Fruit fly (Drosophila melanogaster) whole organism, embryonic: ENCODE results near the gene Eig71Ej.
A peak's percentile ranks its signal among the peaks of the same experiment; 100 is the strongest.

Experiments
- BEAF-32 ChIP-seq: fragments of 200-800 bp; sonication (Bioruptor generic); optimal IDR thresholded peaks from 3 replicates; lab custom pipeline; 2017; ENCODE audit warnings: missing biosample characterization, missing genetic modification characterization, mild to moderate bottlenecking, moderate library complexity, missing genetic modification reagents
- Bdp1 ChIP-seq: fragments of 200-800 bp; sonication (Bioruptor generic); optimal IDR thresholded peaks from 3 replicates; lab custom pipeline; 2016; ENCODE audit warnings: missing biosample characterization, missing genetic modification characterization
- CG10209 ChIP-seq: fragments of 200-800 bp; sonication (Bioruptor generic); optimal IDR thresholded peaks from 3 replicates; lab custom pipeline; 2017; ENCODE audit warnings: missing biosample characterization, mild to moderate bottlenecking, missing genetic modification characterization, missing genetic modification reagents
- CG10462 ChIP-seq: fragments of 200-800 bp; sonication (Bioruptor generic); optimal IDR thresholded peaks from 2 replicates; lab custom pipeline; 2016; ENCODE audit warnings: missing biosample characterization, missing genetic modification characterization
- CG11456 ChIP-seq: fragments of 200-800 bp; sonication (Bioruptor generic); IDR thresholded peaks from 3 replicates; pipeline ENCODE4 v1.3.6; 2022; ENCODE audit warnings: missing biosample characterization, missing genetic modification characterization
- CG12219 ChIP-seq: fragments of 200-800 bp; sonication (Bioruptor generic); optimal IDR thresholded peaks from 3 replicates; lab custom pipeline; 2018; ENCODE audit warnings: missing biosample characterization, mild to moderate bottlenecking, missing genetic modification characterization
- CG13424 ChIP-seq: fragments of 200-800 bp; sonication (Bioruptor generic); optimal IDR thresholded peaks from 2 replicates; lab custom pipeline; 2019; ENCODE audit warnings: missing biosample characterization, mild to moderate bottlenecking, missing genetic modification characterization, moderate library complexity
- CG16813 ChIP-seq: fragments of 200-800 bp; sonication (Bioruptor generic); IDR thresholded peaks from 3 replicates; pipeline ENCODE4 v1.3.6; 2022; ENCODE audit warnings: missing biosample characterization, missing genetic modification characterization; ENCODE audit not compliant: partially characterized antibody
- CG18619 ChIP-seq: fragments of 200-800 bp; sonication (Bioruptor generic); optimal IDR thresholded peaks from 3 replicates; lab custom pipeline; 2017; ENCODE audit warnings: missing biosample characterization, mild to moderate bottlenecking, missing genetic modification characterization
- CG2120 ChIP-seq: fragments of 200-800 bp; sonication (Bioruptor generic); optimal IDR thresholded peaks from 3 replicates; lab custom pipeline; 2016; ENCODE audit warnings: missing biosample characterization, missing genetic modification characterization
- CG2678 ChIP-seq: fragments of 200-800 bp; sonication (Bioruptor generic); optimal IDR thresholded peaks from 3 replicates; lab custom pipeline; 2019; ENCODE audit warnings: missing biosample characterization, mild to moderate bottlenecking, missing genetic modification characterization, moderate library complexity
- CG30403 ChIP-seq: fragments of 200-800 bp; sonication (Bioruptor generic); optimal IDR thresholded peaks from 3 replicates; lab custom pipeline; 2016; ENCODE audit warnings: missing biosample characterization, missing genetic modification characterization
- CG31224 ChIP-seq: fragments of 200-800 bp; sonication (Bioruptor generic); IDR thresholded peaks from 2 replicates; pipeline ENCODE4 v1.3.6; 2022; ENCODE audit warnings: missing biosample characterization, missing genetic modification characterization
- CG3838 ChIP-seq: fragments of 200-800 bp; sonication (Bioruptor generic); optimal IDR thresholded peaks from 3 replicates; lab custom pipeline; 2016; ENCODE audit warnings: missing biosample characterization, missing genetic modification characterization
- CG4707 ChIP-seq: fragments of 200-800 bp; sonication (Bioruptor generic); optimal IDR thresholded peaks from 2 replicates; lab custom pipeline; 2018; ENCODE audit warnings: missing biosample characterization, mild to moderate bottlenecking, missing genetic modification characterization, moderate library complexity
- CG5180 ChIP-seq: fragments of 200-800 bp; sonication (Bioruptor generic); optimal IDR thresholded peaks from 3 replicates; lab custom pipeline; 2017; ENCODE audit warnings: missing biosample characterization, missing genetic modification characterization, mild to moderate bottlenecking, moderate library complexity, missing genetic modification reagents
- CG6854 ChIP-seq: fragments of 200-800 bp; sonication (Bioruptor generic); optimal IDR thresholded peaks from 3 replicates; lab custom pipeline; 2017; ENCODE audit warnings: missing biosample characterization, mild to moderate bottlenecking, missing genetic modification characterization
- CG8388 ChIP-seq: fragments of 200-800 bp; sonication (Bioruptor generic); optimal IDR thresholded peaks from 2 replicates; lab custom pipeline; 2019; ENCODE audit warnings: missing biosample characterization, mild to moderate bottlenecking, missing genetic modification characterization, moderate library complexity
- CG9797 ChIP-seq: fragments of 200-800 bp; sonication (Bioruptor generic); optimal IDR thresholded peaks from 3 replicates; lab custom pipeline; 2018; ENCODE audit warnings: missing biosample characterization, mild to moderate bottlenecking, missing genetic modification characterization
- CG9817 ChIP-seq: fragments of 200-800 bp; sonication (Bioruptor generic); optimal IDR thresholded peaks from 2 replicates; lab custom pipeline; 2018; ENCODE audit warnings: missing biosample characterization, mild to moderate bottlenecking, missing genetic modification characterization, moderate library complexity
- CTCF ChIP-seq: fragments of 200-800 bp; sonication (Bioruptor generic); optimal IDR thresholded peaks from 2 replicates; lab custom pipeline; 2017; ENCODE audit warnings: missing biosample characterization, mild to moderate bottlenecking, missing genetic modification characterization, moderate library complexity
- D ChIP-seq, 2 experiments: fragments of 200-800 bp in 1 of 2; fragments of >200 bp in 1 of 2; sonication (Bioruptor generic) in 1 of 2; optimal IDR thresholded peaks; 2 replicates in 1 of 2; 3 replicates in 1 of 2; lab custom pipeline; 2017; ENCODE audit warnings: mild to moderate bottlenecking in 1 of 2, missing biosample characterization in 1 of 2, missing genetic modification characterization in 1 of 2, missing genetic modification reagents in 1 of 2
- D19A ChIP-seq: fragments of 200-800 bp; optimal IDR thresholded peaks from 3 replicates; lab custom pipeline; 2019; ENCODE audit warnings: missing biosample characterization, mild to moderate bottlenecking, missing genetic modification characterization, moderate library complexity
- Dbx ChIP-seq: fragments of 200-800 bp; sonication (Bioruptor generic); IDR thresholded peaks from 3 replicates; pipeline ENCODE4 v1.3.6; 2022; ENCODE audit warnings: missing biosample characterization, missing genetic modification characterization
- Gsc ChIP-seq: fragments of 200-800 bp; sonication (Bioruptor generic); IDR thresholded peaks from 2 replicates; pipeline ENCODE4 v1.3.6; 2022; ENCODE audit warnings: missing biosample characterization, missing genetic modification characterization
- Jarid2 ChIP-seq: fragments of 200-800 bp; sonication (Bioruptor generic); optimal IDR thresholded peaks from 3 replicates; lab custom pipeline; 2017; ENCODE audit warnings: mild to moderate bottlenecking, missing biosample characterization, missing genetic modification reagents, missing genetic modification characterization
- Max ChIP-seq: fragments of 200-800 bp; sonication (Bioruptor generic); optimal IDR thresholded peaks from 2 replicates; lab custom pipeline; 2016; ENCODE audit warnings: missing biosample characterization, mild to moderate bottlenecking, missing genetic modification characterization
- Mes4 ChIP-seq: fragments of 200-800 bp; sonication (Bioruptor generic); optimal IDR thresholded peaks from 2 replicates; lab custom pipeline; 2016; ENCODE audit warnings: missing biosample characterization, missing genetic modification characterization
- NC2α ChIP-seq: fragments of 200-800 bp; sonication (Bioruptor generic); optimal IDR thresholded peaks from 2 replicates; lab custom pipeline; 2016; ENCODE audit warnings: missing biosample characterization, missing genetic modification characterization
- Nf-YC ChIP-seq: fragments of 200-800 bp; optimal IDR thresholded peaks from 3 replicates; lab custom pipeline; 2019; ENCODE audit warnings: missing biosample characterization, mild to moderate bottlenecking, missing genetic modification characterization, moderate library complexity
- Six4 ChIP-seq: fragments of 200-800 bp; sonication (Bioruptor generic); optimal IDR thresholded peaks from 2 replicates; lab custom pipeline; 2016; ENCODE audit warnings: missing biosample characterization, missing genetic modification characterization
- ac ChIP-seq: fragments of 200-800 bp; sonication (Bioruptor generic); optimal IDR thresholded peaks from 3 replicates; lab custom pipeline; 2017; ENCODE audit warnings: missing biosample characterization, mild to moderate bottlenecking, missing genetic modification characterization
- aop ChIP-seq: fragments of 200-800 bp; sonication (Bioruptor generic); IDR thresholded peaks from 2 replicates; pipeline ENCODE4 v1.3.6; 2022; ENCODE audit warnings: missing biosample characterization, missing genetic modification characterization
- crol ChIP-seq: fragments of 200-800 bp; sonication (Bioruptor generic); IDR thresholded peaks from 2 replicates; pipeline ENCODE4 v1.3.6; 2022; ENCODE audit warnings: missing biosample characterization, missing genetic modification characterization
- danr ChIP-seq: fragments of 200-800 bp; sonication (Bioruptor generic); IDR thresholded peaks from 2 replicates; pipeline ENCODE4 v1.3.6; 2022; ENCODE audit warnings: missing biosample characterization, missing genetic modification characterization
- dati ChIP-seq: fragments of 200-800 bp; sonication (Bioruptor generic); IDR thresholded peaks from 2 replicates; pipeline ENCODE4 v1.3.6; 2022; ENCODE audit warnings: missing biosample characterization, missing genetic modification characterization
- disco-r ChIP-seq: fragments of 200-800 bp; sonication (Bioruptor generic); optimal IDR thresholded peaks from 2 replicates; lab custom pipeline; 2016; ENCODE audit warnings: missing biosample characterization, missing genetic modification characterization
- dm ChIP-seq: fragments of 200-800 bp; sonication (Bioruptor generic); optimal IDR thresholded peaks from 3 replicates; lab custom pipeline; 2016; ENCODE audit warnings: missing biosample characterization, missing genetic modification characterization
- en ChIP-seq: fragments of 200-800 bp; sonication (Bioruptor generic); optimal IDR thresholded peaks from 2 replicates; lab custom pipeline; 2016; ENCODE audit warnings: missing biosample characterization, missing genetic modification characterization
- eve ChIP-seq, 2 experiments: fragments of >200 bp; optimal IDR thresholded peaks; 2 replicates each; lab custom pipeline; 2017; ENCODE audit warnings: missing biosample characterization in 2 of 2, missing genetic modification characterization in 2 of 2
- grn ChIP-seq: fragments of 200-800 bp; sonication (Bioruptor generic); optimal IDR thresholded peaks from 3 replicates; lab custom pipeline; 2017; ENCODE audit warnings: missing biosample characterization, missing genetic modification characterization
- jumu ChIP-seq: fragments of 200-800 bp; sonication (Bioruptor generic); optimal IDR thresholded peaks from 3 replicates; lab custom pipeline; 2016; ENCODE audit warnings: missing biosample characterization, missing genetic modification characterization
- klu ChIP-seq: fragments of 200-800 bp; sonication (Bioruptor generic); IDR thresholded peaks from 2 replicates; pipeline ENCODE4 v1.3.6; 2022; ENCODE audit warnings: missing biosample characterization, missing genetic modification characterization
- kni ChIP-seq: fragments of 200-800 bp; sonication (Bioruptor generic); optimal IDR thresholded peaks from 3 replicates; lab custom pipeline; 2017; ENCODE audit warnings: mild to moderate bottlenecking, missing biosample characterization, missing genetic modification reagents, missing genetic modification characterization
- lab ChIP-seq: fragments of 200-800 bp; sonication (Bioruptor generic); optimal IDR thresholded peaks from 3 replicates; lab custom pipeline; 2017; ENCODE audit warnings: missing biosample characterization, missing genetic modification characterization, mild to moderate bottlenecking, moderate library complexity, missing genetic modification reagents
- slbo ChIP-seq: fragments of 200-800 bp; sonication (Bioruptor generic); IDR thresholded peaks from 2 replicates; pipeline ENCODE4 v1.3.6; 2022; ENCODE audit warnings: missing biosample characterization, missing genetic modification characterization
- tio ChIP-seq: fragments of 200-800 bp; sonication (Bioruptor generic); optimal IDR thresholded peaks from 2 replicates; lab custom pipeline; 2017; ENCODE audit warnings: missing biosample characterization, missing genetic modification characterization, inconsistent platforms
- tna ChIP-seq: fragments of 200-800 bp; sonication (Bioruptor generic); IDR thresholded peaks from 2 replicates; pipeline ENCODE4 v1.3.6; 2022; ENCODE audit warnings: missing biosample characterization, missing genetic modification characterization; ENCODE audit not compliant: partially characterized antibody
- unpg ChIP-seq: fragments of 200-800 bp; sonication (Bioruptor generic); optimal IDR thresholded peaks from 3 replicates; lab custom pipeline; 2018; ENCODE audit warnings: missing biosample characterization, mild to moderate bottlenecking, missing genetic modification characterization, moderate library complexity

Gene Eig71Ej

dm6 chr3L:15625676-15626414 lies 35.0 kb downstream of the Eig71Ej start (continued):
- TF ChIP-seq klu (no peak; the same call in 1 of the 2 replicates), danr (peak; percentile 52; the same call in 1 of the 2 replicates), CG18619 (GFP tag; lab: Kevin White, UChicago) (peak; percentile 87), Dbx (GFP tag; lab: Robert Waterston, UW) (peak; percentile 71; the same call in 2 of the 3 replicates), jumu (GFP tag; lab: Kevin White, UChicago) (peak; percentile 33), tna (no peak), CG11456 (GFP tag; lab: Robert Waterston, UW) (no peak; the same call in 2 of the 3 replicates), Max (GFP tag; lab: Kevin White, UChicago) (peak; percentile 73), CG5180 (GFP tag; lab: Kevin White, UChicago) (peak; percentile 82), Jarid2 (peak; percentile 56), CG6854 (peak; percentile 81), lab (peak; percentile 90), CTCF (GFP tag; lab: Kevin White, UChicago) (peak; percentile 42), en (GFP tag; lab: Kevin White, UChicago) (no peak), kni (peak; percentile 80), grn (GFP tag; lab: Kevin White, UChicago) (peak; percentile 6), Mes4 (GFP tag; lab: Kevin White, UChicago) (no peak), CG8388 (peak; percentile 93), dati (GFP tag; lab: Robert Waterston, UW) (no peak), CG2120 (peak; percentile 84), CG3838 (GFP tag; lab: Kevin White, UChicago) (peak; percentile 91), CG9817 (tag; lab: Kevin White, UChicago) (peak; percentile 90), CG13424 (tag; lab: Kevin White, UChicago) (peak; percentile 94), CG31224 (peak; percentile 80), D19A (tag; lab: Kevin White, UChicago) (peak; percentile 92), NC2α (GFP tag; lab: Kevin White, UChicago) (no peak), CG10462 (GFP tag; lab: Kevin White, UChicago) (peak; percentile 78), dm (no peak), ac (GFP tag; lab: Kevin White, UChicago) (no peak), CG12219 (GFP tag; lab: Kevin White, UChicago) (peak; percentile 67), Nf-YC (tag; lab: Kevin White, UChicago) (peak; percentile 72), Bdp1 (GFP tag; lab: Kevin White, UChicago) (no peak), CG30403 (GFP tag; lab: Kevin White, UChicago) (peak; percentile 95), tio (GFP tag; lab: Kevin White, UChicago) (peak; percentile 91), CG10209 (GFP tag; lab: Kevin White, UChicago) (peak; percentile 92), unpg (GFP tag; lab: Kevin White, UChicago) (peak; percentile 94), disco-r (GFP tag; lab: Kevin White, UChicago) (no peak), eve (GFP tag; optimal IDR thresholded peaks at IDR 0.05; lab: Kevin White, UChicago) (peak in 1 of 2 experiments; percentile 92), Gsc (no peak), slbo (GFP tag; lab: Robert Waterston, UW) (peak; percentile 87), CG4707 (GFP tag; lab: Kevin White, UChicago) (peak; percentile 24), CG16813 (no peak), CG2678 (peak; percentile 97), CG9797 (peak; percentile 11), Six4 (GFP tag; lab: Kevin White, UChicago) (peak; percentile 83), aop (peak; percentile 28; the same call in 1 of the 2 replicates), crol (GFP tag; lab: Robert Waterston, UW) (no peak; the same call in 1 of the 2 replicates), BEAF-32 (GFP tag; lab: Kevin White, UChicago) (no peak), D (optimal IDR thresholded peaks at IDR 0.05; lab: Kevin White, UChicago) (no peak), D (GFP tag; optimal IDR thresholded peaks at IDR 0.05; lab: Kevin White, UChicago) (peak; percentile 92)
